Fruit fly (Drosophila melanogaster) whole organism, embryonic: Measurements from ENCODE around the gene Setx.
A peak's percentile ranks its signal among the peaks of the same experiment; 100 is the strongest.

Source experiments
- CG10543 ChIP-seq: fragments of 200-800 bp; sonication (Bioruptor generic); optimal IDR thresholded peaks from 3 replicates; lab custom pipeline; 2017; ENCODE audit warnings: missing biosample characterization, mild to moderate bottlenecking, missing genetic modification characterization, moderate library complexity
- CG4404 ChIP-seq: fragments of 200-800 bp; sonication (Bioruptor generic); IDR thresholded peaks from 2 replicates; pipeline ENCODE4 v1.3.6; 2022; ENCODE audit warnings: missing biosample characterization, missing genetic modification characterization
- CG9609 ChIP-seq: fragments of 200-800 bp; sonication (Bioruptor generic); optimal IDR thresholded peaks from 3 replicates; lab custom pipeline; 2016; ENCODE audit warnings: missing biosample characterization, missing genetic modification characterization
- Dip3 ChIP-seq: fragments of 200-800 bp; sonication (Bioruptor generic); optimal IDR thresholded peaks from 3 replicates; lab custom pipeline; 2016; ENCODE audit warnings: missing biosample characterization, missing genetic modification characterization
- Hr39 ChIP-seq: fragments of >200 bp; optimal IDR thresholded peaks from 2 replicates; lab custom pipeline; 2017
- eyg ChIP-seq: fragments of 200-800 bp; sonication (Bioruptor generic); optimal IDR thresholded peaks from 3 replicates; lab custom pipeline; 2016; ENCODE audit warnings: missing biosample characterization, missing genetic modification characterization
- lola ChIP-seq, 3 experiments: fragments of >200 bp in 2 of 3; fragments of 200-800 bp in 1 of 3; sonication (Bioruptor generic) in 1 of 3; optimal IDR thresholded peaks; 2 replicates each; lab custom pipeline; 2017 to 2019; ENCODE audit warnings: missing biosample characterization in 3 of 3, missing genetic modification characterization in 3 of 3, mild to moderate bottlenecking in 1 of 3, moderate library complexity in 1 of 3
- maf-S ChIP-seq: fragments of 200-800 bp; sonication (Bioruptor generic); optimal IDR thresholded peaks from 2 replicates; lab custom pipeline; 2016; ENCODE audit warnings: missing biosample characterization, missing genetic modification characterization

DNA sequence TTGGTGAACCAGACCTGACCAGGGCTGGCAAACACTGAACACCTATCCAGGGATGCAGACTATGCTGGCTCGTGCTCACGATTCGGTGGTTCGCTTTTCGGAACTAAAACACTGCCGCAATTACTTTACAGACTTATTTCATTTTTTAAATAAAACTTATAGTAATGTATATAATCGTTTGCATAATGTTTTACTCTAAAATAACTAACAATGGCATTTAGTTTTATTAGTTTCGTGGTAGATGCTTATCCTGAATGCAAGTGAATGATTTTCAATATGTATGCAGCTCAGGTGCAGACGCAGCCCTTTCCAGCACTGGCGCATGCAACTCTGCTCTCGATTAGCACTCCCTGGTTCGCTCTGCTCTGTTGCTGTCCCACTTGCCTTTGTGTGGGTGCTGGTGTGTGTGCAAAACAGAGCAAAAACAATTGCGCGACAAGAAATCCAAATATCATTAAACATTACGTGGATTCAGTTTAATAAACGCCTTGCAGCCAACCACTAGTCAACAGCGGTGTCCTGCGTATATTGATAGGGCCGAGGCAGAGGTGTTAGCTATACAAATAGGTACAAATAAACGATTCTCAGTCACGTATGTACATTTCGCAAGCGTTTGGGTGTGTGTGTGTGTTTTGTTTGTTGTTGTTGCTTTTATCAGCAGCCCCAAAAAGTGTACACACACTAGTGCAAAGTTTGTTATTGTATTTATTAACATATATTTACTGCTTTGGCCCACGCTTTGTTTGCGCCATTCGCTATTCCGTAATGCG lies 49.5 kb upstream of the Setx start, which contains the start of the genes ERR and Atg18a:
- TF ChIP-seq Dip3 (peak; percentile 88), Hr39 (lab: Kevin White, UChicago) (no peak), eyg (peak; percentile 36), maf-S (GFP tag; lab: Kevin White, UChicago) (peak; percentile 79), CG4404 (peak; percentile 93), CG9609 (GFP tag; lab: Kevin White, UChicago) (peak; percentile 76), CG10543 (GFP tag; lab: Kevin White, UChicago) (peak; percentile 92), lola (GFP tag; optimal IDR thresholded peaks at IDR 0.05; lab: Kevin White, UChicago) (peak in 1 of 3 experiments; percentile 79)
